Comparison of ENCODE assay signal across 1 fruit fly cellular context in genomic region chr3L:15275469-15276153, dm6.
TF ChIP-seq lines count a peak whose summit lies in the region.

No protein-coding gene starts in this region.

TF ChIP-seq in whole organism, embryonic, 481 proteins besides CTCF, POLR2A, EP300 and RAD21 (continued from another document and continues in another):
- TF ChIP-seq Vsx1 (GFP tag; optimal IDR thresholded peaks at IDR 0.05; lab: Kevin White, UChicago) (peak; percentile 3), so (GFP tag; IDR thresholded peaks at IDR 0.05; lab: Robert Waterston, UW) (no peak), trem (tag; optimal IDR thresholded peaks at IDR 0.05; lab: Kevin White, UChicago) (peak; percentile 11), unc-4 (GFP tag; IDR thresholded peaks at IDR 0.05; lab: Robert Waterston, UW; ENCODE audit: partially characterized antibody) (no peak), CG12659 (GFP tag; optimal IDR thresholded peaks at IDR 0.05; lab: Kevin White, UChicago) (peak; percentile 28), Sox100B (GFP tag; optimal IDR thresholded peaks at IDR 0.05; lab: Kevin White, UChicago) (peak; percentile 47), eve (GFP tag; optimal IDR thresholded peaks at IDR 0.05; lab: Kevin White, UChicago) (no peak), twi (tag; optimal IDR thresholded peaks at IDR 0.05; lab: Kevin White, UChicago) (no peak), CG5953 (GFP tag; IDR thresholded peaks at IDR 0.05; lab: Robert Waterston, UW) (no peak), Elba2 (GFP tag; optimal IDR thresholded peaks at IDR 0.05; lab: Kevin White, UChicago) (peak; percentile 45), CG2875 (GFP tag; optimal IDR thresholded peaks at IDR 0.05; lab: Kevin White, UChicago) (no peak), unpg (GFP tag; optimal IDR thresholded peaks at IDR 0.05; lab: Kevin White, UChicago) (peak; percentile 39), Spps (tag; optimal IDR thresholded peaks at IDR 0.05; lab: Kevin White, UChicago) (peak; percentile 14), dpn (GFP tag; optimal IDR thresholded peaks at IDR 0.05; lab: Kevin White, UChicago) (peak in 1 of 2 experiments; percentile 0), dysf (GFP tag; IDR thresholded peaks at IDR 0.05; lab: Robert Waterston, UW) (peak; percentile 44; the same call in 1 of the 3 replicates), Scr (GFP tag; IDR thresholded peaks at IDR 0.05; lab: Robert Waterston, UW; ENCODE audit: partially characterized antibody) (no peak), CG32772 (GFP tag; IDR thresholded peaks at IDR 0.05; lab: Robert Waterston, UW) (no peak), Oaz (GFP tag; IDR thresholded peaks at IDR 0.05; lab: Robert Waterston, UW) (no peak), kah (GFP tag; optimal IDR thresholded peaks at IDR 0.05; lab: Kevin White, UChicago) (no peak), NfI (GFP tag; optimal IDR thresholded peaks at IDR 0.05; lab: Kevin White, UChicago) (no peak), CG4854 (GFP tag; optimal IDR thresholded peaks at IDR 0.05; lab: Kevin White, UChicago) (no peak), CG11398 (GFP tag; optimal IDR thresholded peaks at IDR 0.05; lab: Kevin White, UChicago) (no peak), schlank (tag; optimal IDR thresholded peaks at IDR 0.05; lab: Kevin White, UChicago) (no peak), ind (GFP tag; optimal IDR thresholded peaks at IDR 0.05; lab: Kevin White, UChicago) (no peak), nerfin-2 (GFP tag; IDR thresholded peaks at IDR 0.05; lab: Robert Waterston, UW; ENCODE audit: partially characterized antibody) (no peak), esg (GFP tag; conservative IDR thresholded peaks at IDR 0.05; lab: Robert Waterston, UW) (no peak), GATAe (GFP tag; conservative IDR thresholded peaks at IDR 0.05; lab: Robert Waterston, UW) (no peak), CG10959 (GFP tag; IDR thresholded peaks at IDR 0.05; lab: Robert Waterston, UW) (no peak), CG12219 (GFP tag; optimal IDR thresholded peaks at IDR 0.05; lab: Kevin White, UChicago) (no peak), CG3847 (GFP tag; IDR thresholded peaks at IDR 0.05; lab: Robert Waterston, UW) (no peak), Nf-YA (GFP tag; IDR thresholded peaks at IDR 0.05; lab: Robert Waterston, UW) (no peak), ro (GFP tag; IDR thresholded peaks at IDR 0.05; lab: Robert Waterston, UW) (no peak), CG9609 (GFP tag; optimal IDR thresholded peaks at IDR 0.05; lab: Kevin White, UChicago) (no peak), sima (GFP tag; optimal IDR thresholded peaks at IDR 0.05; lab: Kevin White, UChicago) (no peak), CG15601 (tag; optimal IDR thresholded peaks at IDR 0.05; lab: Kevin White, UChicago) (peak; percentile 31), ase (GFP tag; IDR thresholded peaks at IDR 0.05; lab: Robert Waterston, UW) (no peak), CG3838 (GFP tag; optimal IDR thresholded peaks at IDR 0.05; lab: Kevin White, UChicago) (no peak), gsb-n (tag; optimal IDR thresholded peaks at IDR 0.05; lab: Kevin White, UChicago) (peak; percentile 27), zen (tag; optimal IDR thresholded peaks at IDR 0.05; lab: Kevin White, UChicago) (no peak), fu2 (GFP tag; optimal IDR thresholded peaks at IDR 0.05; lab: Kevin White, UChicago) (no peak), ssp (GFP tag; IDR thresholded peaks at IDR 0.05; lab: Robert Waterston, UW) (no peak), Rx (GFP tag; IDR thresholded peaks at IDR 0.05; lab: Robert Waterston, UW) (no peak), ham (GFP tag; IDR thresholded peaks at IDR 0.05; lab: Robert Waterston, UW) (no peak), CG6854 (GFP tag; optimal IDR thresholded peaks at IDR 0.05; lab: Kevin White, UChicago) (no peak), CG16813 (GFP tag; IDR thresholded peaks at IDR 0.05; lab: Robert Waterston, UW; ENCODE audit: partially characterized antibody) (no peak), Xbp1 (GFP tag; optimal IDR thresholded peaks at IDR 0.05; lab: Kevin White, UChicago) (peak; percentile 7), CG10565 (GFP tag; optimal IDR thresholded peaks at IDR 0.05; lab: Kevin White, UChicago) (no peak), CG15696 (tag; optimal IDR thresholded peaks at IDR 0.05; lab: Kevin White, UChicago) (no peak), CG9797 (GFP tag; optimal IDR thresholded peaks at IDR 0.05; lab: Kevin White, UChicago) (no peak), D (optimal IDR thresholded peaks at IDR 0.05; lab: Kevin White, UChicago) (no peak), D (GFP tag; optimal IDR thresholded peaks at IDR 0.05; lab: Kevin White, UChicago) (peak; percentile 27), Ets65A (GFP tag; lab: Kevin White, UChicago) (peak; percentile 89), odd (GFP tag; optimal IDR thresholded peaks at IDR 0.05; lab: Kevin White, UChicago) (peak; percentile 12), CG6689 (GFP tag; IDR thresholded peaks at IDR 0.05; lab: Robert Waterston, UW) (no peak), jing (GFP tag; optimal IDR thresholded peaks at IDR 0.05; lab: Kevin White, UChicago) (no peak), CG12071 (GFP tag; optimal IDR thresholded peaks at IDR 0.05; lab: Kevin White, UChicago) (no peak), dmrt99B (tag; optimal IDR thresholded peaks at IDR 0.05; lab: Kevin White, UChicago) (peak; percentile 44), Atf6 (GFP tag; IDR thresholded peaks at IDR 0.05; lab: Robert Waterston, UW) (no peak), Blimp-1 (GFP tag; optimal IDR thresholded peaks at IDR 0.05; lab: Kevin White, UChicago) (peak; percentile 71), CG4820 (GFP tag; optimal IDR thresholded peaks at IDR 0.05; lab: Kevin White, UChicago) (no peak), Fer3 (tag; optimal IDR thresholded peaks at IDR 0.05; lab: Kevin White, UChicago) (no peak), CG17612 (GFP tag; IDR thresholded peaks at IDR 0.05; lab: Robert Waterston, UW) (no peak), CG7745 (tag; optimal IDR thresholded peaks at IDR 0.05; lab: Kevin White, UChicago) (no peak), CG17385 (GFP tag; optimal IDR thresholded peaks at IDR 0.05; lab: Kevin White, UChicago) (peak; percentile 11), mirr (GFP tag; optimal IDR thresholded peaks at IDR 0.05; lab: Kevin White, UChicago) (no peak), CG2129 (GFP tag; IDR thresholded peaks at IDR 0.05; lab: Robert Waterston, UW; ENCODE audit: partially characterized antibody) (no peak), Max (GFP tag; optimal IDR thresholded peaks at IDR 0.05; lab: Kevin White, UChicago) (no peak), cg (GFP tag; optimal IDR thresholded peaks at IDR 0.05; lab: Kevin White, UChicago) (peak; percentile 60), HLH4C (GFP tag; IDR thresholded peaks at IDR 0.05; lab: Robert Waterston, UW; ENCODE audit: partially characterized antibody) (no peak), caup (GFP tag; optimal IDR thresholded peaks at IDR 0.05; lab: Kevin White, UChicago; ENCODE audit: severe bottlenecking) (peak; percentile 30), CG10321 (GFP tag; IDR thresholded peaks at IDR 0.05; lab: Robert Waterston, UW) (no peak), CG10267 (tag; optimal IDR thresholded peaks at IDR 0.05; lab: Kevin White, UChicago) (peak; percentile 37), Abd-B (GFP tag; optimal IDR thresholded peaks at IDR 0.05; lab: Kevin White, UChicago) (no peak), Atf3 (GFP tag; optimal IDR thresholded peaks at IDR 0.05; lab: Kevin White, UChicago) (no peak), ATbp (GFP tag; optimal IDR thresholded peaks at IDR 0.05; lab: Kevin White, UChicago) (peak; percentile 34), Xrp1 (GFP tag; IDR thresholded peaks at IDR 0.05; lab: Robert Waterston, UW) (peak; percentile 45; the same call in 1 of the 2 replicates), Chrac-16 (GFP tag; optimal IDR thresholded peaks at IDR 0.05; lab: Kevin White, UChicago) (no peak), h (optimal IDR thresholded peaks at IDR 0.05; lab: Kevin White, UChicago) (no peak), CG2202 (tag; optimal IDR thresholded peaks at IDR 0.05; lab: Kevin White, UChicago) (no peak), CG7839 (tag; optimal IDR thresholded peaks at IDR 0.05; lab: Kevin White, UChicago) (peak; percentile 65), dimm (GFP tag; IDR thresholded peaks at IDR 0.05; lab: Robert Waterston, UW) (no peak), hkb (optimal IDR thresholded peaks at IDR 0.05; lab: Kevin White, UChicago) (no peak), hkb (GFP tag; IDR thresholded peaks at IDR 0.05; lab: Robert Waterston, UW) (no peak), HHEX (GFP tag; optimal IDR thresholded peaks at IDR 0.05; lab: Kevin White, UChicago) (no peak), CG16815 (GFP tag; optimal IDR thresholded peaks at IDR 0.05; lab: Kevin White, UChicago) (no peak), CG4404 (GFP tag; IDR thresholded peaks at IDR 0.05; lab: Robert Waterston, UW) (no peak), abd-A (tag; optimal IDR thresholded peaks at IDR 0.05; lab: Kevin White, UChicago) (peak; percentile 75), lola (GFP tag; optimal IDR thresholded peaks at IDR 0.05; lab: Kevin White, UChicago) (peak in 1 of 3 experiments; percentile 33), HLH54F (GFP tag; optimal IDR thresholded peaks at IDR 0.05; lab: Kevin White, UChicago) (no peak), CG3163 (GFP tag; optimal IDR thresholded peaks at IDR 0.05; lab: Kevin White, UChicago) (no peak), lab (GFP tag; optimal IDR thresholded peaks at IDR 0.05; lab: Kevin White, UChicago) (peak; percentile 14), CHES-1-like (GFP tag; optimal IDR thresholded peaks at IDR 0.05; lab: Kevin White, UChicago) (no peak), CG13287 (GFP tag; IDR thresholded peaks at IDR 0.05; lab: Robert Waterston, UW; ENCODE audit: partially characterized antibody) (no peak), CG6791 (GFP tag; IDR thresholded peaks at IDR 0.05; lab: Robert Waterston, UW; ENCODE audit: partially characterized antibody) (no peak), btn (GFP tag; optimal IDR thresholded peaks at IDR 0.05; lab: Kevin White, UChicago) (no peak), HmgZ (tag; optimal IDR thresholded peaks at IDR 0.05; lab: Kevin White, UChicago) (no peak), sqz (GFP tag; optimal IDR thresholded peaks at IDR 0.05; lab: Kevin White, UChicago) (peak; percentile 3), Asciz (GFP tag; optimal IDR thresholded peaks at IDR 0.05; lab: Kevin White, UChicago) (no peak), CG14860 (GFP tag; IDR thresholded peaks at IDR 0.05; lab: Robert Waterston, UW; ENCODE audit: partially characterized antibody) (no peak), E2f2 (GFP tag; IDR thresholded peaks at IDR 0.05; lab: Robert Waterston, UW) (peak; percentile 19; the same call in 1 of the 2 replicates), lilli (GFP tag; optimal IDR thresholded peaks at IDR 0.05; lab: Kevin White, UChicago) (no peak), CG14050 (GFP tag; IDR thresholded peaks at IDR 0.05; lab: Robert Waterston, UW) (no peak), Bdp1 (GFP tag; optimal IDR thresholded peaks at IDR 0.05; lab: Kevin White, UChicago) (no peak), HLHmδ (GFP tag; optimal IDR thresholded peaks at IDR 0.05; lab: Kevin White, UChicago) (no peak), kni (GFP tag; optimal IDR thresholded peaks at IDR 0.05; lab: Kevin White, UChicago) (no peak), Rfx (GFP tag; IDR thresholded peaks at IDR 0.05; lab: Robert Waterston, UW) (no peak), CG17186 (GFP tag; optimal IDR thresholded peaks at IDR 0.05; lab: Kevin White, UChicago) (no peak), amos (GFP tag; IDR thresholded peaks at IDR 0.05; lab: Robert Waterston, UW; ENCODE audit: partially characterized antibody) (no peak), CG13424 (tag; optimal IDR thresholded peaks at IDR 0.05; lab: Kevin White, UChicago) (peak; percentile 59), CG7928 (GFP tag; optimal IDR thresholded peaks at IDR 0.05; lab: Kevin White, UChicago) (no peak), pum (GFP tag; optimal IDR thresholded peaks at IDR 0.05; lab: Kevin White, UChicago) (no peak), phol (tag; optimal IDR thresholded peaks at IDR 0.05; lab: Kevin White, UChicago) (peak; percentile 39), chn (GFP tag; optimal IDR thresholded peaks at IDR 0.05; lab: Kevin White, UChicago) (no peak), fd64A (GFP tag; optimal IDR thresholded peaks at IDR 0.05; lab: Kevin White, UChicago) (no peak), sr (GFP tag; IDR thresholded peaks at IDR 0.05; lab: Robert Waterston, UW) (no peak), Atf-2 (GFP tag; optimal IDR thresholded peaks at IDR 0.05; lab: Kevin White, UChicago) (no peak), gem (tag; optimal IDR thresholded peaks at IDR 0.05; lab: Kevin White, UChicago) (peak; percentile 72), CG11560 (tag; IDR thresholded peaks at IDR 0.05; lab: Robert Waterston, UW) (no peak), CG31441 (GFP tag; IDR thresholded peaks at IDR 0.05; lab: Robert Waterston, UW) (peak; percentile 61), CG17829 (tag; optimal IDR thresholded peaks at IDR 0.05; lab: Kevin White, UChicago) (no peak), ara (GFP tag; IDR thresholded peaks at IDR 0.05; lab: Robert Waterston, UW) (no peak), Hsf (GFP tag; optimal IDR thresholded peaks at IDR 0.05; lab: Kevin White, UChicago) (no peak), sim (GFP tag; IDR thresholded peaks at IDR 0.05; lab: Robert Waterston, UW) (no peak), gce (GFP tag; IDR thresholded peaks at IDR 0.05; lab: Robert Waterston, UW) (no peak), yki (optimal IDR thresholded peaks at IDR 0.05; lab: Kevin White, UChicago) (no peak), Fer2 (tag; optimal IDR thresholded peaks at IDR 0.05; lab: Kevin White, UChicago) (no peak), pfk (GFP tag; optimal IDR thresholded peaks at IDR 0.05; lab: Kevin White, UChicago) (no peak), hb (GFP tag; IDR thresholded peaks at IDR 0.05; lab: Robert Waterston, UW; ENCODE audit: partially characterized antibody) (no peak), lov (optimal IDR thresholded peaks at IDR 0.05; lab: Kevin White, UChicago) (no peak), lov (GFP tag; IDR thresholded peaks at IDR 0.05; lab: Robert Waterston, UW) (no peak), CG8388 (GFP tag; optimal IDR thresholded peaks at IDR 0.05; lab: Kevin White, UChicago) (no peak), Mes4 (GFP tag; optimal IDR thresholded peaks at IDR 0.05; lab: Kevin White, UChicago) (no peak), NFAT (GFP tag; IDR thresholded peaks at IDR 0.05; lab: Robert Waterston, UW) (no peak), CG8924 (tag; optimal IDR thresholded peaks at IDR 0.05; lab: Kevin White, UChicago) (peak; percentile 62), CG15269 (tag; optimal IDR thresholded peaks at IDR 0.05; lab: Kevin White, UChicago) (peak; percentile 52), CG7271 (tag; optimal IDR thresholded peaks at IDR 0.05; lab: Kevin White, UChicago) (no peak), cas (GFP tag; IDR thresholded peaks at IDR 0.05; lab: Robert Waterston, UW) (no peak), Dek (tag; optimal IDR thresholded peaks at IDR 0.05; lab: Kevin White, UChicago) (no peak), grn (GFP tag; optimal IDR thresholded peaks at IDR 0.05; lab: Kevin White, UChicago) (no peak)
